Worm (Caenorhabditis elegans): ENCODE data around the gene acox-1.6.

DNA sequence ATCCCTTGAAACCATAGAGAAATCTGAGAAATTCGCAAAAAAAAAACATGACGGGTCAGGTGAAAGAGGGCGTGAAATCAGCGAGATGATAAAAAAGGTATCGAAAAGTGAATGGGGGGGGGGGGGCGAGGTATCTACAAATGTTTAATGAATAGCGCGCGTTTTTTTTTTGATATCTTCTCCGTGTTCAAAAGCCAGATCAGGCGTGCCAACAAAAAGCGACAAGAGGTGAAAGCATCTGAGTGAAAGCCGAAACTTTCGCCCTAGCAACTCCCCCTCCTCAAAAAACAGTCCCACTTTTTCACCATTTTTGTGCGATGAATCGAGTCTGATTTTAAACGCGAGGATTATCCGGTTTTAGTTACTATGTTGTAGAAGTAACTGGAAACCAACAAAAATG, 49.6 kb upstream of the acox-1.6 start:
- TF ChIP-seq mdl-1 (tag; optimal IDR thresholded peaks at IDR 0.05) (no peak), pqm-1 (tag; optimal IDR thresholded peaks at IDR 0.05) (no peak), nfya-1 (tag; optimal IDR thresholded peaks at IDR 0.05; ENCODE audit: insufficient read depth) (no peak), ztf-4 (tag; optimal IDR thresholded peaks at IDR 0.05) (no peak), jun-1 (tag; optimal IDR thresholded peaks at IDR 0.05) (no peak), lin-15B (tag; optimal IDR thresholded peaks at IDR 0.05) (no peak), elt-3 (tag; optimal IDR thresholded peaks at IDR 0.05) (no peak), nhr-28 (tag; optimal IDR thresholded peaks at IDR 0.05) (no peak), nhr-11 (tag; optimal IDR thresholded peaks at IDR 0.05) (no peak), ZK546.5 (tag; optimal IDR thresholded peaks at IDR 0.05) (no peak), nhr-237 (tag; optimal IDR thresholded peaks at IDR 0.05) (no peak), egl-27 (tag; optimal IDR thresholded peaks at IDR 0.05) (no peak)

All from whole organism, L3 larva.